Worm (Caenorhabditis elegans): ENCODE measurements around the gene K01A11.1.
"Not testable (repeated sequence)": the region's sequence is repeated elsewhere in the genome, so short reads cannot be mapped to it uniquely, and the experiment has no call there.

ce11 chrIII:3454045-3454444, 22.8 kb upstream of the K01A11.1 start, which contains the start of gene C34C12.1:
- TF ChIP-seq ztf-29 (GFP tag; IDR thresholded peaks at IDR 0.05); flt-1 (GFP tag; IDR thresholded peaks at IDR 0.05); med-1 (GFP tag; optimal IDR thresholded peaks at IDR 0.05; ENCODE audit: insufficient read depth); cog-1 (tag; optimal IDR thresholded peaks at IDR 0.05); T22C8.4 (GFP tag; IDR thresholded peaks at IDR 0.05); klf-2 (GFP tag; conservative IDR thresholded peaks at IDR 0.05); ztf-23 (GFP tag; IDR thresholded peaks at IDR 0.05): not testable (repeated sequence)
